Fruit fly (Drosophila melanogaster): ENCODE measurements around the gene CG5953.

CG5953 gene

DNA sequence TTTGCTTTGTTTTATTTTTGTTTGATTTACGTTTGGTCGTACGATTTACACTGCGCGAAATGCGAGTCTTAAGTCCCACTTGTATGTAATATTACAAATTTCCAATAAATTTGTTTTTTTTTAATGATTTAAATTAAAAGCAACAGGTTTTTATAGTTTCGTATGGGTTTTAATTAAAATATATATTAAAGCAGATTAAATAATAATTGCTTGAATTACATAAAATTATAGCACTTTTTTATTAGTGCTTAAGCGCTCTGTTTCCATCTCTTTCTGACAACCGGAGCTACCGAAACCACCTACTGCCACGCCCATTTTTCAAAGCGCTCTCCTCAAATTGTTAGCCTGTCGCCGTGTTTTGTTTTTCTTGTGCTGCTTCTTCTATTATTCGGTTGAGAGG lies 9.1 kb upstream of the CG5953 start (continued):
- TF ChIP-seq row (GFP tag; IDR thresholded peaks at IDR 0.05) (peak; percentile 63), Hmr (GFP tag; optimal IDR thresholded peaks at IDR 0.05) (peak; percentile 46), CG31224 (GFP tag; IDR thresholded peaks at IDR 0.05) (no peak), Ptx1 (GFP tag; IDR thresholded peaks at IDR 0.05) (peak; percentile 49), CG9932 (GFP tag; IDR thresholded peaks at IDR 0.05) (peak; percentile 43), sisA (GFP tag; IDR thresholded peaks at IDR 0.05) (no peak), CG9817 (tag; optimal IDR thresholded peaks at IDR 0.05) (no peak), chinmo (GFP tag; IDR thresholded peaks at IDR 0.05; ENCODE audit: partially characterized antibody) (no peak), maf-S (GFP tag; optimal IDR thresholded peaks at IDR 0.05) (no peak), CG7839 (tag; optimal IDR thresholded peaks at IDR 0.05) (peak; percentile 21), CG8089 (GFP tag; optimal IDR thresholded peaks at IDR 0.05) (no peak), phol (tag; optimal IDR thresholded peaks at IDR 0.05) (peak; percentile 4), CG3281 (GFP tag; optimal IDR thresholded peaks at IDR 0.05) (peak; percentile 2), stc (GFP tag; IDR thresholded peaks at IDR 0.05) (peak; percentile 47), NFAT (GFP tag; IDR thresholded peaks at IDR 0.05) (no peak), Hmx (GFP tag; optimal IDR thresholded peaks at IDR 0.05) (no peak), CG3847 (GFP tag; IDR thresholded peaks at IDR 0.05) (0 out of 2 replicates have a peak, but pooled peaks have one; percentile 21), onecut (GFP tag; IDR thresholded peaks at IDR 0.05) (no peak), D (optimal IDR thresholded peaks at IDR 0.05) (no peak), D (GFP tag; optimal IDR thresholded peaks at IDR 0.05) (no peak), ash1 (GFP tag; optimal IDR thresholded peaks at IDR 0.05) (no peak), slbo (GFP tag; IDR thresholded peaks at IDR 0.05) (peak; percentile 52), gsb-n (tag; optimal IDR thresholded peaks at IDR 0.05) (no peak), CG12659 (GFP tag; optimal IDR thresholded peaks at IDR 0.05) (peak; percentile 38), Sry-δ (GFP tag; optimal IDR thresholded peaks at IDR 0.05) (no peak), pan (optimal IDR thresholded peaks at IDR 0.05) (no peak), pan (GFP tag; optimal IDR thresholded peaks at IDR 0.05 in 1 of 2, IDR thresholded peaks at IDR 0.05 in 1 of 2) (no peak), Lpt (GFP tag; optimal IDR thresholded peaks at IDR 0.05) (no peak), crp (GFP tag; optimal IDR thresholded peaks at IDR 0.05) (no peak), gem (tag; optimal IDR thresholded peaks at IDR 0.05) (no peak), CG12071 (GFP tag; optimal IDR thresholded peaks at IDR 0.05) (no peak), CG4328 (GFP tag; optimal IDR thresholded peaks at IDR 0.05) (no peak), Drgx (GFP tag; IDR thresholded peaks at IDR 0.05) (no peak), Mad (GFP tag; optimal IDR thresholded peaks at IDR 0.05) (no peak), dmrt11E (tag; optimal IDR thresholded peaks at IDR 0.05) (no peak), so (GFP tag; IDR thresholded peaks at IDR 0.05) (no peak), sim (GFP tag; IDR thresholded peaks at IDR 0.05) (no peak), CG6854 (GFP tag; optimal IDR thresholded peaks at IDR 0.05) (peak; percentile 42), tup (GFP tag; optimal IDR thresholded peaks at IDR 0.05) (no peak), CG2116 (GFP tag; optimal IDR thresholded peaks at IDR 0.05) (no peak), CG17186 (GFP tag; optimal IDR thresholded peaks at IDR 0.05) (no peak), CG30403 (GFP tag; optimal IDR thresholded peaks at IDR 0.05) (peak; percentile 21), CG10267 (tag; optimal IDR thresholded peaks at IDR 0.05) (no peak), CG14441 (GFP tag; IDR thresholded peaks at IDR 0.05) (no peak), Nf-YB (GFP tag; optimal IDR thresholded peaks at IDR 0.05) (no peak), kay (GFP tag; optimal IDR thresholded peaks at IDR 0.05) (no peak), unc-4 (GFP tag; IDR thresholded peaks at IDR 0.05; ENCODE audit: partially characterized antibody) (no peak), CG11093 (GFP tag; IDR thresholded peaks at IDR 0.05) (0 out of 3 replicates have a peak, but pooled peaks have one; percentile 26), CG7271 (tag; optimal IDR thresholded peaks at IDR 0.05) (no peak), CG14710 (tag; optimal IDR thresholded peaks at IDR 0.05) (no peak), CG7987 (GFP tag; optimal IDR thresholded peaks at IDR 0.05) (no peak), ttk (GFP tag; IDR thresholded peaks at IDR 0.05) (no peak)
